Worm (Caenorhabditis elegans): ENCODE data around the gene C04E6.8.

Gene C04E6.8

DNA sequence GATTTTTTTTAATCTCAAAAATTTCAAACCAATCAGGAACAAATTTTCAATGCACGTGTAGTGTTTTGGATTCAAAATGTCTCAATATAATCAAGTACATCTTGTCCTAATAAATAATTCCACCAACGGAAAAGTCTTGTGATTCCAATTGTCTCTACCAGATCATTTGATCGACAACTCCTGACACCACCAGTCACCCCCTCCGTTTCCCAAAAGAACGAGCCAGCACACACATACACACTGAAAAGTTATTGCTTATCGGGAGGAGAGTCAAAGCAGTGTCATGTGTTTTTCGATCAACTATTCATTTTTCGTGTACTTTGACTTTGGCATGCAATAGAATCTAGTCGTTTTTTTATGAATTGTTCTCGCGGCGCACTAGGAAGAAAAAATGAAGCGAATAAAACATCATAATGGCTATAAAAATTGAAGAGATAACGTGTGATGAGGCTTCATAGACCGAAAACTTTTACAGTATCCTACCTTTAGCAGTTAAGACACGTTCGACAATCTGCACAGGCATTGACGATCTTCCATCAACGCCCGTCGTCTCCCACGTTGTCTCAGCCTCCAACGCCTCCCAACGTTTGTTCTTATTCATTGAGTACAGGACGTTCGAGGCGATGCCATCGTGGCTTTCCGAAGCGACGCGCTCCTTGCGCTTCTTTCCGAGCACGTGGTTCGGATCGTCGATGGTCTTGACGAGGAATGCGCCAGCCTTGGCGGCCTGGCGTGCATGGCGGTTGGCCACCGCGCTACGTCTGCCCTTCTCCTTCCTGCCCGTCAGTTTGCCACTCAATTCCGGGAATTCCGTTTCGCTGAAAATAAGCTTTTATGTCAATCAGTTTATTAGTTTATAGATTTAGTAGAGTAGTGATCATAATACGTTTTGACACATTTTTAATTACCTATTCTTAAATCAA is 40.0 kb downstream of the C04E6.8 start (continued):
- no peak for TF ChIP-seq hpl-2 (GFP tag; optimal IDR thresholded peaks at IDR 0.05)
- no peak for TF ChIP-seq egl-13 (tag; optimal IDR thresholded peaks at IDR 0.05)
- TF ChIP-seq nhr-47 (tag; optimal IDR thresholded peaks at IDR 0.05) = peak; percentile 65
- no peak for TF ChIP-seq C34B4.2 (tag; optimal IDR thresholded peaks at IDR 0.05)
- peak; percentile 78 for TF ChIP-seq lin-14 (GFP tag; optimal IDR thresholded peaks at IDR 0.05)
- TF ChIP-seq unc-86 (tag; optimal IDR thresholded peaks at IDR 0.05) = no peak
- no peak for TF ChIP-seq pag-3 (tag; optimal IDR thresholded peaks at IDR 0.05; ENCODE audit: borderline replicate concordance, insufficient read depth)
- no peak for TF ChIP-seq mab-9 (GFP tag; IDR thresholded peaks at IDR 0.05)
- TF ChIP-seq isw-1 (GFP tag; IDR thresholded peaks at IDR 0.05) = no peak; the same call in 1 of the 2 replicates
- TF ChIP-seq hlh-4 (tag; optimal IDR thresholded peaks at IDR 0.05) = no peak
- TF ChIP-seq unc-62 (GFP tag; optimal IDR thresholded peaks at IDR 0.05) = no peak
- no peak for TF ChIP-seq ets-5 (GFP tag; IDR thresholded peaks at IDR 0.05)
- TF ChIP-seq blmp-1 (tag; optimal IDR thresholded peaks at IDR 0.05) = no peak
- peak; percentile 3 to 12 for TF ChIP-seq efl-1 (optimal IDR thresholded peaks at IDR 0.05)
- peak in 1 of 2 experiments; percentile 92 for TF ChIP-seq efl-1 (GFP tag; optimal IDR thresholded peaks at IDR 0.05 in 1 of 2)
- no peak for TF ChIP-seq sptf-1 (tag; optimal IDR thresholded peaks at IDR 0.05)
- TF ChIP-seq ces-1 (GFP tag; optimal IDR thresholded peaks at IDR 0.05) = no peak
- no peak for TF ChIP-seq Y116A8C.19 (tag; optimal IDR thresholded peaks at IDR 0.05; ENCODE audit: borderline replicate concordance)
- no peak for TF ChIP-seq alr-1 (tag; optimal IDR thresholded peaks at IDR 0.05; ENCODE audit: borderline replicate concordance)
- TF ChIP-seq fkh-10 (GFP tag; optimal IDR thresholded peaks at IDR 0.05) = no peak
- TF ChIP-seq mdl-1 (tag; optimal IDR thresholded peaks at IDR 0.05) = peak in 1 of 2 experiments; percentile 88
- no peak for TF ChIP-seq lin-39 (tag; optimal IDR thresholded peaks at IDR 0.05)
- peak; percentile 53 for TF ChIP-seq sox-4 (tag; optimal IDR thresholded peaks at IDR 0.05)
- TF ChIP-seq mep-1 (tag; optimal IDR thresholded peaks at IDR 0.05) = peak; percentile 38
- no peak for TF ChIP-seq fos-1 (tag; optimal IDR thresholded peaks at IDR 0.05)
- TF ChIP-seq nhr-12 (tag; optimal IDR thresholded peaks at IDR 0.05) = no peak
- peak; percentile 26 for TF ChIP-seq swsn-7 (tag; optimal IDR thresholded peaks at IDR 0.05)
- TF ChIP-seq nhr-77 (tag; optimal IDR thresholded peaks at IDR 0.05) = no peak
- TF ChIP-seq mef-2 (tag; optimal IDR thresholded peaks at IDR 0.05) = no peak
- TF ChIP-seq ceh-88 (GFP tag; IDR thresholded peaks at IDR 0.05) = no peak
- no peak for TF ChIP-seq zip-4 (GFP tag; optimal IDR thresholded peaks at IDR 0.05)
- peak in 1 of 3 experiments; percentile 5 for TF ChIP-seq ceh-82 (tag; optimal IDR thresholded peaks at IDR 0.05)
- peak; percentile 76 for TF ChIP-seq nhr-20 (tag; optimal IDR thresholded peaks at IDR 0.05)
- peak; percentile 48 for TF ChIP-seq skn-1 (tag; optimal IDR thresholded peaks at IDR 0.05)
- peak; percentile 28 for TF ChIP-seq tbx-2 (tag; optimal IDR thresholded peaks at IDR 0.05)
- no peak for TF ChIP-seq vab-15 (tag; optimal IDR thresholded peaks at IDR 0.05)
- no peak for TF ChIP-seq hlh-17 (GFP tag; optimal IDR thresholded peaks at IDR 0.05; ENCODE audit: borderline replicate concordance)
- no peak for TF ChIP-seq efl-3 (GFP tag; optimal IDR thresholded peaks at IDR 0.05)
- no peak for TF ChIP-seq unc-98 (GFP tag; IDR thresholded peaks at IDR 0.05)
- TF ChIP-seq nhr-237 (tag; optimal IDR thresholded peaks at IDR 0.05) = no peak
- TF ChIP-seq irx-1 (tag; optimal IDR thresholded peaks at IDR 0.05) = no peak
- TF ChIP-seq snpc-4 (tag; optimal IDR thresholded peaks at IDR 0.05) = peak; percentile 33
- peak; percentile 75 for TF ChIP-seq ama-1 (optimal IDR thresholded peaks at IDR 0.05)
- peak; percentile 74 for TF ChIP-seq fkh-4 (tag; optimal IDR thresholded peaks at IDR 0.05; ENCODE audit: borderline replicate concordance)
- TF ChIP-seq nhr-11 (tag; optimal IDR thresholded peaks at IDR 0.05) = peak; percentile 73
- peak; percentile 47 for TF ChIP-seq ztf-4 (tag; optimal IDR thresholded peaks at IDR 0.05)
- TF ChIP-seq jun-1 (tag; optimal IDR thresholded peaks at IDR 0.05) = peak; percentile 57
- TF ChIP-seq tlp-1 (tag; optimal IDR thresholded peaks at IDR 0.05) = no peak
- no peak for TF ChIP-seq nhr-84 (tag; optimal IDR thresholded peaks at IDR 0.05)
- no peak for TF ChIP-seq C04F5.9 (tag; optimal IDR thresholded peaks at IDR 0.05)
- peak; percentile 43 for TF ChIP-seq lir-3 (tag; optimal IDR thresholded peaks at IDR 0.05; ENCODE audit: poor library complexity)
- peak; percentile 87 for TF ChIP-seq nhr-71 (tag; optimal IDR thresholded peaks at IDR 0.05)
